Worm (Caenorhabditis elegans): ENCODE data around the gene efn-4.

DNA sequence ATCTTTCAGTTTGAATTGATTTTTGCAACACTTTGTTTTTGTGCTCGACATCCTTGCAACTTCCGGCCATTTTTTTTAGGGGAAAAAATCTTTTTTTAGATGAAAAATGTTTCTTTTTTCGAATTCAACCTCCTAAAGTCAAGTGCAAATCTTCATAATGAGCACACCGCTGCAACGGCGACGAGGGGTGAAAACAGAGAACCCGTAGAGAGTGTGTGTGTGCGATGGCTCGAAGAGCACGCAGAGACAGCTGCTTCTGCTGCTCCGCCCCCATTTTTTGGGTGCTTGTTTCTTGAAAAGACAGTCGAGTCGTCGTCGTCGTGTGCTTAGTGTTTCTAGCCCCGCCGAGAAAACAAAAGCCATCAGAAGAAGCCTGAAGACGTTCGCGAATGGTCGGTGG, 47.0 kb downstream of the efn-4 start, which contains the start of gene inx-18:
- no peak for TF ChIP-seq pha-4 (tag; optimal IDR thresholded peaks at IDR 0.05)
- TF ChIP-seq F13H6.1 (tag; optimal IDR thresholded peaks at IDR 0.05), result no peak
- TF ChIP-seq nhr-11 (tag; optimal IDR thresholded peaks at IDR 0.05), result no peak
- TF ChIP-seq ama-1 (optimal IDR thresholded peaks at IDR 0.05), result no peak
- no peak for TF ChIP-seq ceh-18 (tag; optimal IDR thresholded peaks at IDR 0.05)
- no peak for TF ChIP-seq ceh-14 (tag; optimal IDR thresholded peaks at IDR 0.05)
- no peak for TF ChIP-seq ceh-22 (tag; optimal IDR thresholded peaks at IDR 0.05)
- no peak for TF ChIP-seq fkh-10 (GFP tag; optimal IDR thresholded peaks at IDR 0.05)
- TF ChIP-seq ceh-19 (GFP tag; optimal IDR thresholded peaks at IDR 0.05), result no peak
- TF ChIP-seq unc-55 (GFP tag; optimal IDR thresholded peaks at IDR 0.05), result no peak
- no peak for TF ChIP-seq unc-3 (GFP tag; conservative IDR thresholded peaks at IDR 0.05)
- TF ChIP-seq unc-3 (tag; optimal IDR thresholded peaks at IDR 0.05), result no peak
- no peak for TF ChIP-seq sox-4 (tag; optimal IDR thresholded peaks at IDR 0.05)
- no peak for TF ChIP-seq lim-6 (tag; optimal IDR thresholded peaks at IDR 0.05)
- TF ChIP-seq dve-1 (tag; optimal IDR thresholded peaks at IDR 0.05), result no peak
